Worm (Caenorhabditis elegans) whole organism, young adult: ENCODE measurements around the gene cdc-25.4.

ENCODE experiments used
- D2030.7 ChIP-seq: fragments of 200-800 bp; sonication (Bioruptor generic); IDR thresholded peaks from 2 replicates; pipeline ENCODE4 v1.3.6; 2022; ENCODE audit warnings: missing genetic modification reagents, missing genetic modification characterization, missing compliant biosample characterization
- F22D6.2 ChIP-seq: sonication (generic microtip); optimal IDR thresholded peaks from 2 replicates; lab custom pipeline; 2016; ENCODE audit warnings: mild to moderate bottlenecking, missing genetic modification characterization, missing compliant biosample characterization
- F33H1.4 ChIP-seq: fragments of 200-800 bp; sonication (Bioruptor generic); IDR thresholded peaks from 2 replicates; pipeline ENCODE4 v1.3.6; 2022; ENCODE audit warnings: missing genetic modification reagents, missing genetic modification characterization, missing compliant biosample characterization
- F49E8.2 ChIP-seq: sonication (generic microtip); optimal IDR thresholded peaks from 3 replicates; lab custom pipeline; 2017; ENCODE audit warnings: missing genetic modification characterization, mild to moderate bottlenecking, missing compliant biosample characterization, antibody characterized with exemption, moderate library complexity; ENCODE audit not compliant: insufficient read depth
- F57A8.1 ChIP-seq: fragments of 200-800 bp; sonication (Bioruptor generic); optimal IDR thresholded peaks from 2 replicates; lab custom pipeline; 2018; ENCODE audit warnings: mild to moderate bottlenecking, missing genetic modification characterization, moderate library complexity, missing compliant biosample characterization
- T26A5.8 ChIP-seq: sonication (generic microtip); optimal IDR thresholded peaks from 2 replicates; lab custom pipeline; 2016; ENCODE audit warnings: missing genetic modification characterization, missing compliant biosample characterization
- Y53F4B.3 ChIP-seq: fragments of 200-800 bp; sonication (Bioruptor generic); IDR thresholded peaks from 2 replicates; pipeline ENCODE4 v1.3.6; 2022; ENCODE audit warnings: missing genetic modification reagents, missing genetic modification characterization, missing compliant biosample characterization
- Y67H2A.10 ChIP-seq: fragments of 200-800 bp; sonication (Bioruptor generic); conservative IDR thresholded peaks from 2 replicates; pipeline ENCODE4 v1.3.6; 2022; ENCODE audit warnings: missing genetic modification reagents, missing genetic modification characterization, missing compliant biosample characterization
- akir-1 ChIP-seq: fragments of 200-800 bp; sonication (Bioruptor generic); optimal IDR thresholded peaks from 2 replicates; lab custom pipeline; 2018; ENCODE audit warnings: mild to moderate bottlenecking, missing genetic modification characterization, moderate library complexity, missing compliant biosample characterization
- ama-1 ChIP-seq, 3 experiments: fragments of 150-350 bp in 1 of 3; sonication (generic microtip) in 2 of 3; optimal IDR thresholded peaks; 2 replicates each; lab custom pipeline; 2014 to 2018; ENCODE audit warnings: missing biosample characterization in 2 of 3, missing genetic modification characterization in 2 of 3, missing genetic modification reagents in 2 of 3
- atf-7 ChIP-seq: sonication (generic microtip); optimal IDR thresholded peaks from 2 replicates; lab custom pipeline; 2017; ENCODE audit warnings: mild to moderate bottlenecking, missing genetic modification characterization, missing compliant biosample characterization
- ceh-100 ChIP-seq: fragments of 200-800 bp; sonication (Bioruptor generic); IDR thresholded peaks from 2 replicates; pipeline ENCODE4 v1.3.6; 2022; ENCODE audit warnings: missing genetic modification reagents, missing genetic modification characterization, missing compliant biosample characterization
- ceh-27 ChIP-seq: fragments of 200-800 bp; sonication (Bioruptor generic); optimal IDR thresholded peaks from 2 replicates; lab custom pipeline; 2018; ENCODE audit warnings: mild to moderate bottlenecking, missing genetic modification characterization, moderate library complexity, missing compliant biosample characterization
- ceh-40 ChIP-seq: fragments of 200-800 bp; sonication (Bioruptor generic); IDR thresholded peaks from 2 replicates; pipeline ENCODE4 v1.3.6; 2022; ENCODE audit warnings: missing genetic modification characterization, missing compliant biosample characterization
- ceh-91 ChIP-seq: fragments of 200-800 bp; sonication (Bioruptor generic); IDR thresholded peaks from 2 replicates; pipeline ENCODE4 v1.3.6; 2022; ENCODE audit warnings: missing genetic modification reagents, missing genetic modification characterization, missing compliant biosample characterization
- efl-1 ChIP-seq: fragments of 150-350 bp; optimal IDR thresholded peaks from 2 replicates; lab custom pipeline; 2014; ENCODE audit warnings: missing biosample characterization, missing genetic modification reagents, missing genetic modification characterization
- egl-44 ChIP-seq: fragments of 200-800 bp; sonication (Bioruptor generic); IDR thresholded peaks from 2 replicates; pipeline ENCODE4 v1.3.6; 2022; ENCODE audit warnings: missing genetic modification reagents, missing genetic modification characterization, missing compliant biosample characterization
- egrh-3 ChIP-seq: fragments of 200-800 bp; sonication (Bioruptor generic); IDR thresholded peaks from 2 replicates; pipeline ENCODE4 v1.3.6; 2022; ENCODE audit warnings: missing genetic modification reagents, missing genetic modification characterization, missing compliant biosample characterization
- ets-4 ChIP-seq: fragments of 200-800 bp; sonication (Bioruptor generic); optimal IDR thresholded peaks from 2 replicates; lab custom pipeline; 2018; ENCODE audit warnings: mild to moderate bottlenecking, missing genetic modification characterization, missing compliant biosample characterization
- fkh-3 ChIP-seq: sonication (generic microtip); optimal IDR thresholded peaks from 2 replicates; lab custom pipeline; 2016; ENCODE audit warnings: mild to moderate bottlenecking, missing genetic modification characterization, missing compliant biosample characterization
- hmg-1.2 ChIP-seq: fragments of 200-800 bp; sonication (Bioruptor generic); IDR thresholded peaks from 2 replicates; pipeline ENCODE4 v1.3.6; 2022; ENCODE audit warnings: missing genetic modification reagents, missing genetic modification characterization, missing compliant biosample characterization
- hrde-1 ChIP-seq: sonication (generic microtip); optimal IDR thresholded peaks from 2 replicates; lab custom pipeline; 2016; ENCODE audit warnings: missing genetic modification characterization, mild to moderate bottlenecking, missing compliant biosample characterization, moderate library complexity, missing genotype, missing genetic modification reagents, borderline replicate concordance
- lag-1 ChIP-seq: fragments of 200-800 bp; sonication (Bioruptor generic); IDR thresholded peaks from 2 replicates; pipeline ENCODE4 v1.3.6; 2022; ENCODE audit warnings: missing genetic modification reagents, missing genetic modification characterization, missing compliant biosample characterization
- lin-54 ChIP-seq: fragments of 200-800 bp; sonication (Bioruptor generic); optimal IDR thresholded peaks from 2 replicates; lab custom pipeline; 2018; ENCODE audit warnings: mild to moderate bottlenecking, missing genetic modification characterization, missing compliant biosample characterization
- lir-1 ChIP-seq: fragments of 200-800 bp; sonication (Bioruptor generic); conservative IDR thresholded peaks from 2 replicates; pipeline ENCODE4 v1.3.6; 2022; ENCODE audit warnings: missing genetic modification reagents, missing genetic modification characterization, missing compliant biosample characterization
- lsl-1 ChIP-seq: fragments of 200-800 bp; sonication (Bioruptor generic); optimal IDR thresholded peaks from 2 replicates; lab custom pipeline; 2018; ENCODE audit warnings: mild to moderate bottlenecking, missing genetic modification characterization, moderate library complexity, missing compliant biosample characterization
- madf-3 ChIP-seq: fragments of 200-800 bp; sonication (Bioruptor generic); IDR thresholded peaks from 2 replicates; pipeline ENCODE4 v1.3.6; 2022; ENCODE audit warnings: missing genetic modification reagents, missing genetic modification characterization, missing compliant biosample characterization
- madf-6 ChIP-seq: fragments of 200-800 bp; sonication (Bioruptor generic); IDR thresholded peaks from 2 replicates; pipeline ENCODE4 v1.3.6; 2022; ENCODE audit warnings: missing genetic modification reagents, missing genetic modification characterization, missing compliant biosample characterization
- nhr-80 ChIP-seq: sonication (generic microtip); optimal IDR thresholded peaks from 2 replicates; lab custom pipeline; 2016; ENCODE audit warnings: missing genetic modification characterization, missing compliant biosample characterization
- nhr-90 ChIP-seq: sonication (generic microtip); optimal IDR thresholded peaks from 2 replicates; lab custom pipeline; 2016; ENCODE audit warnings: missing genotype, mild to moderate bottlenecking, missing genetic modification characterization, missing compliant biosample characterization
- rec-8 ChIP-seq, 2 experiments: sonication (generic microtip); optimal IDR thresholded peaks; 2 replicates each; lab custom pipeline; 2016; ENCODE audit warnings: mild to moderate bottlenecking in 2 of 2, missing genetic modification characterization in 2 of 2, missing genetic modification reagents in 2 of 2, missing genotype in 2 of 2, missing biosample characterization in 1 of 2, missing compliant biosample characterization in 1 of 2, moderate library complexity in 1 of 2
- repo-1 ChIP-seq: sonication (generic microtip); optimal IDR thresholded peaks from 2 replicates; lab custom pipeline; 2017; ENCODE audit warnings: mild to moderate bottlenecking, missing genetic modification characterization, missing compliant biosample characterization
- snpc-1.3 ChIP-seq: sonication (generic microtip); optimal IDR thresholded peaks from 2 replicates; lab custom pipeline; 2017; ENCODE audit warnings: missing genetic modification characterization, mild to moderate bottlenecking, missing compliant biosample characterization, antibody characterized with exemption, moderate library complexity, missing genotype, missing genetic modification reagents; ENCODE audit not compliant: insufficient read depth
- snpc-3.4 ChIP-seq: sonication (generic microtip); optimal IDR thresholded peaks from 2 replicates; lab custom pipeline; 2017; ENCODE audit warnings: missing genetic modification characterization, mild to moderate bottlenecking, missing compliant biosample characterization, antibody characterized with exemption, moderate library complexity, missing genotype, missing genetic modification reagents
- snpc-4 ChIP-seq, 5 experiments: fragments of 150-350 bp in 1 of 5; sonication (generic microtip) in 4 of 5; optimal IDR thresholded peaks; 2 replicates each; lab custom pipeline; 2014 to 2018; ENCODE audit warnings: missing genetic modification characterization in 5 of 5, missing biosample characterization in 3 of 5, antibody characterized with exemption in 2 of 5, mild to moderate bottlenecking in 2 of 5, missing compliant biosample characterization in 2 of 5, missing genotype in 2 of 5, moderate library complexity in 2 of 5, missing genetic modification reagents in 1 of 5
- tbp1 ChIP-seq: fragments of 200-800 bp; sonication (Bioruptor generic); optimal IDR thresholded peaks from 2 replicates; lab custom pipeline; 2018; ENCODE audit warnings: mild to moderate bottlenecking, missing genetic modification characterization, missing compliant biosample characterization
- tlf-1 ChIP-seq: fragments of 200-800 bp; sonication (Bioruptor generic); optimal IDR thresholded peaks from 2 replicates; lab custom pipeline; 2018; ENCODE audit warnings: mild to moderate bottlenecking, missing genetic modification characterization, missing compliant biosample characterization
- unc-130 ChIP-seq: sonication (generic microtip); optimal IDR thresholded peaks from 2 replicates; lab custom pipeline; 2016; ENCODE audit warnings: missing genetic modification reagents, missing genetic modification characterization, missing compliant biosample characterization
- unc-62 ChIP-seq: fragments of 150-350 bp; optimal IDR thresholded peaks from 2 replicates; lab custom pipeline; 2014; ENCODE audit warnings: missing biosample characterization, missing genetic modification reagents, missing genetic modification characterization
- xnd-1 ChIP-seq: sonication (generic microtip); optimal IDR thresholded peaks from 2 replicates; lab custom pipeline; 2016; ENCODE audit warnings: missing genotype, missing genetic modification reagents, missing genetic modification characterization, missing compliant biosample characterization
- ztf-26 ChIP-seq: sonication (generic microtip); optimal IDR thresholded peaks from 2 replicates; lab custom pipeline; 2017; ENCODE audit warnings: missing genetic modification characterization, missing compliant biosample characterization

cdc-25.4 gene

DNA sequence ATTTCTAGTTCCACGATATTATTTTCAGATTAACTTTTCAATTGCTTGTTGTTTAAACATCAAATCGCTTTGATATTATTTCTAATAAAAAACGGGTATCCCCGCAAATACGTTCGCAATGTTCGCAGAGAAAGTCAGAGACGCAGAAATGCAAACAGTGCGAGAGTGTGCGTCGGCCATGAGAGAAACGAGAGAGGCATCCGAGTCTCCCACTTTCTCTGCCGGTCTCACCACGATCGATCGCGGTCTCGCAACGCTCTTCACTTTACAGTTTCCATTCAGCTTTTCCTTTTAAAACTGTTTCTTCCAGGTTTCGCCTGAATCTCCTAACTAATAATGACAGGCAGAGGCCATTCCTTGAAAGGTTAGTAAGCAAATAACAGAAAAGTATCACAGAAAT lies 14.9 kb downstream of the cdc-25.4 start, which contains the start of gene F33H1.4 (continued):
- peak; percentile 97 for TF ChIP-seq hmg-1.2 (GFP tag; lab: Robert Waterston, UW)
- peak; percentile 26 for TF ChIP-seq repo-1 (tag; lab: Kevin White, UChicago)
- TF ChIP-seq hrde-1 (tag; lab: Kevin White, UChicago): no peak
- peak; percentile 31 for TF ChIP-seq unc-130 (GFP tag; lab: Kevin White, UChicago)
- no peak for TF ChIP-seq snpc-4 (GFP tag; optimal IDR thresholded peaks at IDR 0.05; lab: Kevin White, UChicago)
- peak in 1 of 4 experiments; percentile 6 for TF ChIP-seq snpc-4 (tag; optimal IDR thresholded peaks at IDR 0.05; lab: Kevin White, UChicago)

DNA sequence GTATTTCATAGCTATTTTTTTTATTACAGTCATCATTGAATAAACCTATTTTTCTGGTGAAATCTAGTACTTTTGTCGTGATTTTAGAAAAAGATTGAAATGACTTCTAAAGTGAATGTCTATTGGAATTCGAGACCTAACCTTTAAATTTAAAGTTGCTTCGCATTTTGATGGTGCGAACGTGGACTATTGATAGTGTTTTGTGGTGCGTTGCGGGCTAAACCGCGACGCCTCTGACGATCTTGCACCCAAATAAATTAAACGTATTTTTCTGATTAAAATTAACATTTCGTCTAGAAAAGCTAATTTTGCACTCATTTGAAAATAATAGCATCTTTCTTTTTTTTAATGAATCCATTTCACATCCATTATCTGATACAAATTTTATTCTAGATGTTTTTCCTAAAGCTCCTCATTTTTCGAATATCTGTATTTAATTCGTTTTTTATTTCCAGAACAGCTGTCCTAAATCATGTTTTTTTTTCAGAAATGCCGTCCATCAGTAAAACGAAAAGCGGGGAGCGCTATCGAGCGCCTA lies 16.8 kb downstream of the cdc-25.4 start, which contains the start of gene wbp-11:
TSS of gene wbp-11 (plus strand) at position 488 of the 538 bp plus-strand sequence.
- TF ChIP-seq ets-4 (GFP tag; lab: Kevin White, UChicago) (no peak), rec-8 (tag; optimal IDR thresholded peaks at IDR 0.05; lab: Kevin White, UChicago) (no peak), madf-6 (peak; percentile 52; the same call in 1 of the 2 replicates), tlf-1 (GFP tag; lab: Kevin White, UChicago) (no peak), efl-1 (GFP tag; lab: Kevin White, UChicago) (peak; percentile 23), lag-1 (GFP tag; lab: Robert Waterston, UW) (no peak), snpc-1.3 (tag; lab: Kevin White, UChicago) (no peak), lsl-1 (peak; percentile 4), F33H1.4 (GFP tag; lab: Robert Waterston, UW) (0 out of 2 replicates have a peak, but pooled peaks have one; percentile 22), ceh-100 (GFP tag; lab: Robert Waterston, UW) (0 out of 2 replicates have a peak, but pooled peaks have one; percentile 24), D2030.7 (GFP tag; lab: Robert Waterston, UW) (peak; percentile 39; the same call in 1 of the 2 replicates), F22D6.2 (tag; lab: Kevin White, UChicago) (no peak), lin-54 (GFP tag; lab: Kevin White, UChicago) (peak; percentile 0), madf-3 (peak; percentile 90), F49E8.2 (peak; percentile 25)
- TF ChIP-seq, all 124 proteins: peak for 9

DNA sequence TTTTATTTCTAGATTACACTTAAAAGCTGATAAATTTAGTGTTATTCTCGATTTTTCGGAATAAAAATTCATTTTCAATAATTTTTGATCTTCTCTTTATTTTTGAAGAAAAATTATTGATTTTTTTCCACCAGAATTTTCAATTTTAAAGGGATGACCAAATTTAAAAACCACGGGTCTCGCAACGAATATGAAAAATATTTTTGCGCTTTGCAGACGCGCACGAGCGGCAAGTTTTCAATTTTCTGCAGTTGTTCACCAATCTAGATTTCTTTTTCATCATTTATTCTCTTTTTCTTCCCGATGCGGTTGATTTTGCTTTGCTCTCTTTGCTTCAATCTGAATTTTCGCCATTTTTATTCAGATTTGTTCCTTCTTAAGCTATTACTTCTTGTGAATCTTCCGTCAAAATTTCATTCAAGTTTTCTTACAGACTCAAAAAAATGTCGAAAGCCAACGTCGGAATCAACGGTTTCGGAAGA lies 18.4 kb downstream of the cdc-25.4 start, which contains the start of gene gpd-4:
TSS of gene gpd-4 (plus strand) at position 432 of the 482 bp plus-strand sequence.
- peak; percentile 47 for TF ChIP-seq xnd-1 (tag; lab: Kevin White, UChicago)
- TF ChIP-seq ceh-40 (GFP tag; lab: Robert Waterston, UW): no peak
- TF ChIP-seq lir-1 (GFP tag; lab: Robert Waterston, UW): no peak
- TF ChIP-seq lsl-1: peak; percentile 39
- TF ChIP-seq nhr-80 (tag; lab: Kevin White, UChicago): no peak
- TF ChIP-seq Y67H2A.10: no peak
- TF ChIP-seq F33H1.4 (GFP tag; lab: Robert Waterston, UW): peak; percentile 82
- peak; percentile 7 for TF ChIP-seq snpc-3.4 (tag; lab: Kevin White, UChicago)
- TF ChIP-seq ceh-27 (GFP tag; lab: Kevin White, UChicago): no peak
- no peak for TF ChIP-seq unc-62 (GFP tag; lab: Kevin White, UChicago)
- TF ChIP-seq F57A8.1 (GFP tag; lab: Kevin White, UChicago): no peak
- no peak for TF ChIP-seq atf-7 (tag; lab: Kevin White, UChicago)
- TF ChIP-seq Y53F4B.3 (GFP tag; lab: Robert Waterston, UW): no peak
- no peak for TF ChIP-seq ama-1 (optimal IDR thresholded peaks at IDR 0.05; lab: Kevin White, UChicago)
- TF ChIP-seq ama-1 (GFP tag; optimal IDR thresholded peaks at IDR 0.05; lab: Kevin White, UChicago): no peak
- TF ChIP-seq ztf-26 (tag; lab: Kevin White, UChicago): no peak
- no peak for TF ChIP-seq egl-44 (GFP tag; lab: Robert Waterston, UW)
- no peak for TF ChIP-seq ets-4 (GFP tag; lab: Kevin White, UChicago)
- TF ChIP-seq T26A5.8 (tag; lab: Kevin White, UChicago): no peak
- no peak for TF ChIP-seq snpc-4 (GFP tag; optimal IDR thresholded peaks at IDR 0.05; lab: Kevin White, UChicago)
- peak in 1 of 4 experiments; percentile 30 for TF ChIP-seq snpc-4 (tag; optimal IDR thresholded peaks at IDR 0.05; lab: Kevin White, UChicago)
- TF ChIP-seq nhr-90 (tag; lab: Kevin White, UChicago): no peak
- no peak; the same call in 1 of the 2 replicates for TF ChIP-seq hmg-1.2 (GFP tag; lab: Robert Waterston, UW)
- no peak for TF ChIP-seq fkh-3 (tag; lab: Kevin White, UChicago)
- TF ChIP-seq snpc-1.3 (tag; lab: Kevin White, UChicago): no peak
- no peak for TF ChIP-seq akir-1 (GFP tag; lab: Kevin White, UChicago)
- no peak for TF ChIP-seq repo-1 (tag; lab: Kevin White, UChicago)
- TF ChIP-seq unc-130 (GFP tag; lab: Kevin White, UChicago): no peak
- peak; percentile 82 for TF ChIP-seq ceh-91 (GFP tag; lab: Robert Waterston, UW)
- TF ChIP-seq egrh-3 (GFP tag; lab: Robert Waterston, UW): no peak
- no peak for TF ChIP-seq tbp1 (GFP tag; lab: Kevin White, UChicago)
- peak; percentile 81 for TF ChIP-seq madf-6
